Fruit fly (Drosophila melanogaster): ENCODE results near the gene JMJD6.

DNA sequence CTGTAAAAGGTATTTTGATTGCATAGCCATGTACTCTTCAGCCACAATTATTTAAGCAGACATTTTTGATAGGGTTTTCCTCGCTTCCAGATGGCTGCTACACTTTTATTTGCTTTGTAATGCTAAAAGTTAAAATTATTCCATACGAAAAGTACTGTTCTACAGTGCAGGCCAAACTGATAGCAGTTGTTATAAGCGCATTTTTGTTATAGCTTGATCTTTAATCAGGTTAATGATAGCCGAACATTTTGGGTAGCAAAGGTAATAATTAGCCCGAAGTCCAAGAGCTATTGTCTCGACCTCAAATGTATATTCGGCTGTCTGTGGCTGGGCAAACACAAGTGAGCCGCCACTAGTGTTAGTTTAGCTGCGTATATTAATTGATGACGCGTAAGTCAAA, 4.2 kb downstream of the JMJD6 start:
- no peak for TF ChIP-seq ttk (optimal IDR thresholded peaks at IDR 0.05)
- TF ChIP-seq h (optimal IDR thresholded peaks at IDR 0.05): no peak

Measured in Kc167 (cell line).